Worm (Caenorhabditis elegans): ENCODE results near the gene ddn-3.

ddn-3 gene

ce11 chrV:14355738-14356368 is 44.8 kb upstream of the ddn-3 start, which contains the start of gene cyn-1 (continued):
- TF ChIP-seq peb-1 (tag; optimal IDR thresholded peaks at IDR 0.05) (no peak), C34F6.9 (tag; optimal IDR thresholded peaks at IDR 0.05) (peak; percentile 92)

ce11 chrV:14354258-14354877 is 43.4 kb upstream of the ddn-3 start, which contains the start of gene Y49A3A.3:
Gene Y49A3A.3 (plus strand): TSS chrV:14354410.
- TF ChIP-seq nhr-129 (tag; optimal IDR thresholded peaks at IDR 0.05) (peak; percentile 49), dmd-4 (tag; optimal IDR thresholded peaks at IDR 0.05) (no peak), sma-9 (GFP tag; optimal IDR thresholded peaks at IDR 0.05) (peak; percentile 17), sma-9 (tag; optimal IDR thresholded peaks at IDR 0.05) (no peak), sma-3 (GFP tag; optimal IDR thresholded peaks at IDR 0.05) (peak; percentile 45), ceh-82 (tag; optimal IDR thresholded peaks at IDR 0.05) (no peak), skn-1 (tag; optimal IDR thresholded peaks at IDR 0.05) (no peak), nhr-10 (tag; optimal IDR thresholded peaks at IDR 0.05) (no peak), alr-1 (tag; optimal IDR thresholded peaks at IDR 0.05) (no peak), lin-11 (tag; optimal IDR thresholded peaks at IDR 0.05) (no peak), sem-4 (tag; optimal IDR thresholded peaks at IDR 0.05) (no peak), ama-1 (optimal IDR thresholded peaks at IDR 0.05) (peak; percentile 49), nhr-25 (tag; optimal IDR thresholded peaks at IDR 0.05) (peak; percentile 44), lsy-2 (tag; optimal IDR thresholded peaks at IDR 0.05) (no peak), crh-2 (tag; optimal IDR thresholded peaks at IDR 0.05) (peak; percentile 17), aly-2 (tag; optimal IDR thresholded peaks at IDR 0.05) (peak; percentile 70), lin-13 (GFP tag; optimal IDR thresholded peaks at IDR 0.05) (peak; percentile 37), snpc-4 (tag; optimal IDR thresholded peaks at IDR 0.05) (no peak), lin-39 (tag; optimal IDR thresholded peaks at IDR 0.05) (no peak), peb-1 (tag; optimal IDR thresholded peaks at IDR 0.05) (no peak), blmp-1 (tag; optimal IDR thresholded peaks at IDR 0.05; ENCODE audit: insufficient read depth) (no peak), mbf-1 (tag; optimal IDR thresholded peaks at IDR 0.05) (no peak), gmeb-1 (tag; optimal IDR thresholded peaks at IDR 0.05) (peak; percentile 49), nhr-77 (tag; optimal IDR thresholded peaks at IDR 0.05) (no peak), Y55F3AM.14 (GFP tag; optimal IDR thresholded peaks at IDR 0.05) (peak; percentile 62), fos-1 (tag; optimal IDR thresholded peaks at IDR 0.05) (no peak), nhr-21 (tag; optimal IDR thresholded peaks at IDR 0.05) (no peak), F13H6.1 (tag; optimal IDR thresholded peaks at IDR 0.05) (peak; percentile 17)

DNA sequence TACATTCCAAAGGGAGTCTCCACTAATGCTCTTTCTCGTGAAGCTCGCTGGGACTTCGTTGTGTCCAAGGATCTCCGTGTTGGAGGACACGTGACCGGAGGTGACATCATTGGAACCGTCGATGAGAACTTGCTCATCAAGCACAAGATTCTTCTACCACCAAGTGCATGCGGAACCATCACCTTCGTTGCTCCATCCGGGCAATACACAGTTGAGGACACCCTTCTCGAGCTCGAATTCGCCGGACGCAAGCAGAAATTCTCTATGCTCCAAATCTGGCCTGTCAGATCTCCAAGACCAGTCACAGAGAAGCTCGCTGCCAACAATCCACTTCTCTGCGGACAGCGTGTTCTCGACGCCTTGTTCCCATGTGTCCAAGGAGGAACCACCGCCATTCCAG is 41.0 kb upstream of the ddn-3 start:
- no peak for TF ChIP-seq unc-39 (tag; optimal IDR thresholded peaks at IDR 0.05)
- TF ChIP-seq C34F6.9 (tag; optimal IDR thresholded peaks at IDR 0.05) = no peak
- TF ChIP-seq fos-1 (tag; optimal IDR thresholded peaks at IDR 0.05) = no peak
- no peak for TF ChIP-seq nhr-237 (tag; optimal IDR thresholded peaks at IDR 0.05)
- no peak for TF ChIP-seq nhr-77 (tag; optimal IDR thresholded peaks at IDR 0.05)
- TF ChIP-seq nhr-6 (tag; optimal IDR thresholded peaks at IDR 0.05) = no peak
- no peak for TF ChIP-seq nhr-10 (tag; optimal IDR thresholded peaks at IDR 0.05)
- TF ChIP-seq mbf-1 (tag; optimal IDR thresholded peaks at IDR 0.05) = no peak
- no peak for TF ChIP-seq gmeb-1 (tag; optimal IDR thresholded peaks at IDR 0.05)
- TF ChIP-seq Y55F3AM.14 (GFP tag; optimal IDR thresholded peaks at IDR 0.05) = no peak

ce11 chrV:14351629-14352028 is 40.6 kb upstream of the ddn-3 start, which contains the start of gene vha-13:
Gene vha-13 (plus strand): TSS chrV:14351709.
- TF ChIP-seq egl-27 (tag; optimal IDR thresholded peaks at IDR 0.05) (no peak), blmp-1 (tag; optimal IDR thresholded peaks at IDR 0.05; ENCODE audit: insufficient read depth) (no peak), nhr-237 (tag; optimal IDR thresholded peaks at IDR 0.05) (no peak), elt-3 (tag; optimal IDR thresholded peaks at IDR 0.05) (no peak)

ce11 chrV:14350949-14351348 is 39.9 kb upstream of the ddn-3 start:
- TF ChIP-seq sma-3 (GFP tag; optimal IDR thresholded peaks at IDR 0.05) (peak; percentile 72), ceh-16 (tag; optimal IDR thresholded peaks at IDR 0.05) (no peak), sma-9 (GFP tag; optimal IDR thresholded peaks at IDR 0.05) (peak; percentile 49), sma-9 (tag; optimal IDR thresholded peaks at IDR 0.05) (no peak), mab-5 (tag; optimal IDR thresholded peaks at IDR 0.05) (peak; percentile 50), lin-39 (tag; optimal IDR thresholded peaks at IDR 0.05) (no peak), lin-11 (tag; optimal IDR thresholded peaks at IDR 0.05) (peak; percentile 59), ZK546.5 (tag; optimal IDR thresholded peaks at IDR 0.05) (no peak), elt-1 (tag; optimal IDR thresholded peaks at IDR 0.05) (no peak), peb-1 (tag; optimal IDR thresholded peaks at IDR 0.05) (no peak), nhr-237 (tag; optimal IDR thresholded peaks at IDR 0.05) (no peak), unc-55 (GFP tag; optimal IDR thresholded peaks at IDR 0.05) (peak; percentile 80), lsy-2 (tag; optimal IDR thresholded peaks at IDR 0.05) (peak; percentile 1 to 76), skn-1 (tag; optimal IDR thresholded peaks at IDR 0.05) (no peak), nhr-25 (tag; optimal IDR thresholded peaks at IDR 0.05) (peak; percentile 58), nhr-10 (tag; optimal IDR thresholded peaks at IDR 0.05) (no peak), sem-4 (tag; optimal IDR thresholded peaks at IDR 0.05) (peak; percentile 37), nhr-77 (tag; optimal IDR thresholded peaks at IDR 0.05) (no peak), blmp-1 (tag; optimal IDR thresholded peaks at IDR 0.05; ENCODE audit: insufficient read depth) (peak; percentile 54), fos-1 (tag; optimal IDR thresholded peaks at IDR 0.05) (peak; percentile 91), aly-2 (tag; optimal IDR thresholded peaks at IDR 0.05) (no peak), unc-62 (GFP tag; optimal IDR thresholded peaks at IDR 0.05) (no peak), nhr-21 (tag; optimal IDR thresholded peaks at IDR 0.05) (peak; percentile 59), nhr-23 (tag; optimal IDR thresholded peaks at IDR 0.05) (no peak), lin-13 (GFP tag; optimal IDR thresholded peaks at IDR 0.05) (peak; percentile 58), nhr-11 (tag; optimal IDR thresholded peaks at IDR 0.05) (peak; percentile 49)

All from whole organism, L2 larva.